Worm (Caenorhabditis elegans): Measurements from ENCODE around the gene fln-1.

The fln-1 gene

ce11 chrIV:390279-390678 lies 14.5 kb upstream of the fln-1 start, which contains the start of the genes ears-2 and uncp-18:
TSS of gene ears-2 (minus strand) at chrIV:390468.
TSS of gene uncp-18 (plus strand) at chrIV:390560.
- TF ChIP-seq unc-62 (GFP tag; optimal IDR thresholded peaks at IDR 0.05) (no peak), ceh-9 (tag; optimal IDR thresholded peaks at IDR 0.05) (no peak), nhr-12 (tag; optimal IDR thresholded peaks at IDR 0.05) (no peak), nhr-23 (tag; optimal IDR thresholded peaks at IDR 0.05) (peak; percentile 92), lin-15B (tag; optimal IDR thresholded peaks at IDR 0.05) (peak; percentile 79), ztf-4 (tag; optimal IDR thresholded peaks at IDR 0.05) (no peak), nhr-237 (tag; optimal IDR thresholded peaks at IDR 0.05) (no peak), egl-27 (tag; optimal IDR thresholded peaks at IDR 0.05) (no peak), fkh-10 (GFP tag; optimal IDR thresholded peaks at IDR 0.05) (peak; percentile 50), nhr-67 (tag; optimal IDR thresholded peaks at IDR 0.05) (peak; percentile 42), elt-1 (tag; optimal IDR thresholded peaks at IDR 0.05) (peak; percentile 34), ceh-28 (tag; optimal IDR thresholded peaks at IDR 0.05) (peak; percentile 86), hmg-11 (tag; optimal IDR thresholded peaks at IDR 0.05) (peak; percentile 96), R02D3.7 (tag; optimal IDR thresholded peaks at IDR 0.05) (peak; percentile 91), jun-1 (tag; optimal IDR thresholded peaks at IDR 0.05) (peak; percentile 70), eor-1 (tag; optimal IDR thresholded peaks at IDR 0.05) (no peak), ceh-16 (tag; optimal IDR thresholded peaks at IDR 0.05) (no peak), egl-5 (tag; optimal IDR thresholded peaks at IDR 0.05) (peak; percentile 76), snpc-4 (tag; optimal IDR thresholded peaks at IDR 0.05) (peak; percentile 77), elt-2 (tag; optimal IDR thresholded peaks at IDR 0.05) (peak; percentile 73), elt-3 (tag; optimal IDR thresholded peaks at IDR 0.05) (no peak), mml-1 (tag; optimal IDR thresholded peaks at IDR 0.05) (no peak), fkh-2 (tag; optimal IDR thresholded peaks at IDR 0.05) (no peak), ceh-82 (tag; optimal IDR thresholded peaks at IDR 0.05) (peak; percentile 88), nhr-76 (tag; optimal IDR thresholded peaks at IDR 0.05) (peak; percentile 32), pqm-1 (tag; optimal IDR thresholded peaks at IDR 0.05) (peak; percentile 4), nhr-25 (tag; optimal IDR thresholded peaks at IDR 0.05) (peak; percentile 72), lsy-12 (tag; optimal IDR thresholded peaks at IDR 0.05) (peak; percentile 86), tbx-2 (tag; optimal IDR thresholded peaks at IDR 0.05) (peak; percentile 83), sea-2 (GFP tag; optimal IDR thresholded peaks at IDR 0.05) (no peak), unc-39 (tag; optimal IDR thresholded peaks at IDR 0.05) (no peak), aly-2 (tag; optimal IDR thresholded peaks at IDR 0.05) (no peak), ZK546.5 (tag; optimal IDR thresholded peaks at IDR 0.05) (no peak), skn-1 (tag; optimal IDR thresholded peaks at IDR 0.05) (peak; percentile 77), nfya-1 (tag; optimal IDR thresholded peaks at IDR 0.05; ENCODE audit: insufficient read depth) (peak; percentile 80), ama-1 (optimal IDR thresholded peaks at IDR 0.05) (peak; percentile 27), mdl-1 (tag; optimal IDR thresholded peaks at IDR 0.05) (no peak), fos-1 (tag; optimal IDR thresholded peaks at IDR 0.05) (no peak), nhr-28 (tag; optimal IDR thresholded peaks at IDR 0.05) (no peak), nhr-43 (tag; optimal IDR thresholded peaks at IDR 0.05; ENCODE audit: poor library complexity, severe bottlenecking) (peak; percentile 97), nhr-11 (tag; optimal IDR thresholded peaks at IDR 0.05) (no peak), lin-39 (tag; optimal IDR thresholded peaks at IDR 0.05) (peak; percentile 88), ztf-11 (tag; optimal IDR thresholded peaks at IDR 0.05) (no peak), zag-1 (tag; optimal IDR thresholded peaks at IDR 0.05) (peak; percentile 48), nhr-77 (tag; optimal IDR thresholded peaks at IDR 0.05) (peak; percentile 48), daf-12 (tag; optimal IDR thresholded peaks at IDR 0.05) (no peak), pha-4 (tag; optimal IDR thresholded peaks at IDR 0.05) (peak; percentile 89)

- TF ChIP-seq lsy-12 (tag; optimal IDR thresholded peaks at IDR 0.05) (no peak), nhr-12 (tag; optimal IDR thresholded peaks at IDR 0.05) (no peak), hmg-11 (tag; optimal IDR thresholded peaks at IDR 0.05) (no peak)
Observed at ce11 chrIV:388073-388472, 12.3 kb upstream of the fln-1 start, which contains the start of gene ssna-1. TSS of gene ssna-1 (plus strand) at chrIV:388084.
